Worm (Caenorhabditis elegans) whole organism, L4/young adult: ENCODE results near the gene pha-2.

Experiments
- W03F9.2 ChIP-seq: fragments of 150-350 bp; optimal IDR thresholded peaks from 2 replicates; lab custom pipeline; 2014; ENCODE audit warnings: missing biosample characterization, missing genetic modification characterization
- dao-5 ChIP-seq: sonication (generic microtip); optimal IDR thresholded peaks from 2 replicates; lab custom pipeline; 2016; ENCODE audit warnings: missing genotype, missing genetic modification characterization, moderate library complexity, missing compliant biosample characterization
- him-1 ChIP-seq: sonication (generic microtip); optimal IDR thresholded peaks from 2 replicates; lab custom pipeline; 2016; ENCODE audit warnings: missing genotype, missing genetic modification reagents, missing genetic modification characterization, missing compliant biosample characterization

DNA sequence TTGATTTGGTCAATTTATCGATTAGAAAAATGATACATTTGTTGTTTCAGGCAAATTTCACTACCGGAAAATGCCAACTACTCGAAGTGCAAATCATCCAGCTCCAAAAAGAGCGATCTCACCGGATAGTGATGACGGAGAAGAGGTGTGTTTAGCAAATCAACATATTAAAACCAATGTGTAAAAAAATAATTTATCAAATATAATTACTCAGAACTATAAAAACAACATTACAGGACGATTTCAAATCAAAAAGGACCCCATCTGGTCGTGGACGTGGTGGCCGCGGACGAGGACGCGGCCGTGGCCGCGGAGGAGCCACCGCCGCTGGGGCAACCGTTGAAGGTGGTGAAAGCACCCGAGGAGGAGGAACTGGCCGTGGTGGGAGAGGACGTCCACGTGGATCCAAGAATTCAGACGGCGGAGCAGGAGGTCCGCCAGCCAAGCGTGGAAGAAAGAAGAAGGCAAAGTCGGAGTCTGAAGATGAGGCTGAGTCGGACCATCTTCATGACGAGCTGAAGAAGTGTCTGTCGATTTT, 42.8 kb downstream of the pha-2 start, which contains the start of gene F13C5.2:
- no peak for TF ChIP-seq W03F9.2 (tag; lab: Kevin White, UChicago)
- TF ChIP-seq dao-5 (tag; lab: Kevin White, UChicago), result no peak
- no peak for TF ChIP-seq him-1 (tag; lab: Kevin White, UChicago)
